Fruit fly (Drosophila melanogaster) whole organism, prepupa: ENCODE data around the gene goe.

ENCODE experiments used
- Blimp-1 ChIP-seq: fragments of 200-800 bp; sonication (Bioruptor generic); optimal IDR thresholded peaks from 3 replicates; lab custom pipeline; 2017; ENCODE audit warnings: missing biosample characterization, missing genetic modification characterization, mild to moderate bottlenecking, moderate library complexity, missing genetic modification reagents
- CG10631 ChIP-seq: fragments of 200-800 bp; sonication (Bioruptor generic); optimal IDR thresholded peaks from 2 replicates; lab custom pipeline; 2016; ENCODE audit warnings: missing biosample characterization, missing genetic modification characterization
- CG15336 ChIP-seq: fragments of 200-800 bp; sonication (Bioruptor generic); IDR thresholded peaks from 2 replicates; pipeline ENCODE4 v1.3.6; 2022; ENCODE audit warnings: missing biosample characterization, missing genetic modification characterization
- CG1621 ChIP-seq: fragments of 200-800 bp; sonication (Bioruptor generic); optimal IDR thresholded peaks from 3 replicates; lab custom pipeline; 2018; ENCODE audit warnings: missing biosample characterization, mild to moderate bottlenecking, missing genetic modification characterization
- CG31627 ChIP-seq: fragments of 200-800 bp; sonication (Bioruptor generic); optimal IDR thresholded peaks from 3 replicates; lab custom pipeline; 2016; ENCODE audit warnings: missing biosample characterization, missing genetic modification characterization
- CG34406 ChIP-seq: fragments of 200-800 bp; sonication (Bioruptor generic); optimal IDR thresholded peaks from 3 replicates; lab custom pipeline; 2016; ENCODE audit warnings: missing biosample characterization, missing genetic modification characterization
- CG3919 ChIP-seq: fragments of 200-800 bp; sonication (Bioruptor generic); optimal IDR thresholded peaks from 3 replicates; lab custom pipeline; 2016; ENCODE audit warnings: missing biosample characterization, missing genetic modification characterization
- CG6163 ChIP-seq: fragments of 200-800 bp; sonication (Bioruptor generic); IDR thresholded peaks from 3 replicates; pipeline ENCODE4 v1.3.6; 2022; ENCODE audit warnings: missing biosample characterization, missing genetic modification characterization
- CG6792 ChIP-seq: fragments of 200-800 bp; sonication (Bioruptor generic); optimal IDR thresholded peaks from 3 replicates; lab custom pipeline; 2016; ENCODE audit warnings: missing biosample characterization, missing genetic modification characterization
- CG6808 ChIP-seq: fragments of 200-800 bp; sonication (Bioruptor generic); optimal IDR thresholded peaks from 3 replicates; lab custom pipeline; 2017; ENCODE audit warnings: missing biosample characterization, missing genetic modification characterization, mild to moderate bottlenecking, moderate library complexity, missing genetic modification reagents
- CG8119 ChIP-seq: fragments of 200-800 bp; sonication (Bioruptor generic); IDR thresholded peaks from 3 replicates; pipeline ENCODE4 v1.3.6; 2022; ENCODE audit warnings: missing biosample characterization, missing genetic modification characterization
- CG8319 ChIP-seq: fragments of 200-800 bp; sonication (Bioruptor generic); optimal IDR thresholded peaks from 3 replicates; lab custom pipeline; 2016; ENCODE audit warnings: missing biosample characterization, missing genetic modification characterization
- CG9139 ChIP-seq: fragments of 200-800 bp; sonication (Bioruptor generic); optimal IDR thresholded peaks from 3 replicates; lab custom pipeline; 2017; ENCODE audit warnings: missing biosample characterization, mild to moderate bottlenecking, missing genetic modification characterization
- Eip75B ChIP-seq: fragments of 200-800 bp; sonication (Bioruptor generic); optimal IDR thresholded peaks from 3 replicates; lab custom pipeline; 2016; ENCODE audit warnings: missing biosample characterization, missing genetic modification characterization
- Eip78C ChIP-seq: fragments of 200-800 bp; sonication (Bioruptor generic); peaks from one replicate; lab custom pipeline; 2016; ENCODE audit warnings: missing biosample characterization, missing genetic modification characterization
- Hr39 ChIP-seq: fragments of 200-800 bp; sonication (Bioruptor generic); optimal IDR thresholded peaks from 2 replicates; lab custom pipeline; 2016; ENCODE audit warnings: missing biosample characterization, missing genetic modification characterization
- Hr4 ChIP-seq: fragments of 200-800 bp; sonication (Bioruptor generic); optimal IDR thresholded peaks from 3 replicates; lab custom pipeline; 2016; ENCODE audit warnings: missing biosample characterization, missing genetic modification characterization
- Lpt ChIP-seq: fragments of 200-800 bp; sonication (Bioruptor generic); optimal IDR thresholded peaks from 3 replicates; lab custom pipeline; 2016; ENCODE audit warnings: missing biosample characterization, missing genetic modification characterization
- Met ChIP-seq: fragments of 200-800 bp; sonication (Bioruptor generic); optimal IDR thresholded peaks from 3 replicates; lab custom pipeline; 2016; ENCODE audit warnings: missing biosample characterization, missing genetic modification characterization
- Smox ChIP-seq: fragments of 200-800 bp; sonication (Bioruptor generic); optimal IDR thresholded peaks from 3 replicates; lab custom pipeline; 2016; ENCODE audit warnings: missing biosample characterization, missing genetic modification characterization
- Sox14 ChIP-seq: fragments of 200-800 bp; sonication (Bioruptor generic); optimal IDR thresholded peaks from 3 replicates; lab custom pipeline; 2016; ENCODE audit warnings: missing biosample characterization, missing genetic modification characterization
- Sox15 ChIP-seq: fragments of 200-800 bp; sonication (Bioruptor generic); optimal IDR thresholded peaks from 3 replicates; lab custom pipeline; 2016; ENCODE audit warnings: missing biosample characterization, missing genetic modification characterization
- acj6 ChIP-seq: fragments of 200-800 bp; sonication (Bioruptor generic); optimal IDR thresholded peaks from 3 replicates; lab custom pipeline; 2016; ENCODE audit warnings: missing biosample characterization, missing genetic modification characterization
- cyc ChIP-seq: fragments of 200-800 bp; sonication (Bioruptor generic); optimal IDR thresholded peaks from 3 replicates; lab custom pipeline; 2016; ENCODE audit warnings: missing biosample characterization, missing genetic modification characterization
- dac ChIP-seq: fragments of 200-800 bp; sonication (Bioruptor generic); optimal IDR thresholded peaks from 2 replicates; lab custom pipeline; 2017; ENCODE audit warnings: missing biosample characterization, mild to moderate bottlenecking, missing genetic modification characterization
- esn ChIP-seq: fragments of 200-800 bp; sonication (Bioruptor generic); optimal IDR thresholded peaks from 2 replicates; lab custom pipeline; 2016; ENCODE audit warnings: missing biosample characterization, mild to moderate bottlenecking, missing genetic modification characterization, moderate library complexity
- fd85E ChIP-seq: fragments of 200-800 bp; sonication (Bioruptor generic); optimal IDR thresholded peaks from 3 replicates; lab custom pipeline; 2016; ENCODE audit warnings: missing biosample characterization, missing genetic modification characterization
- lz ChIP-seq: fragments of 200-800 bp; sonication (Bioruptor generic); optimal IDR thresholded peaks from 3 replicates; lab custom pipeline; 2016; ENCODE audit warnings: missing biosample characterization, missing genetic modification characterization
- net ChIP-seq: fragments of 200-800 bp; sonication (Bioruptor generic); optimal IDR thresholded peaks from 3 replicates; lab custom pipeline; 2016; ENCODE audit warnings: missing biosample characterization, missing genetic modification characterization
- salr ChIP-seq, 2 experiments: fragments of 200-800 bp; sonication (Bioruptor generic); optimal IDR thresholded peaks; 3 replicates each; lab custom pipeline; 2016 to 2018; ENCODE audit warnings: missing biosample characterization in 2 of 2, missing genetic modification characterization in 2 of 2, mild to moderate bottlenecking in 1 of 2
- spab ChIP-seq: fragments of 200-800 bp; sonication (Bioruptor generic); optimal IDR thresholded peaks from 2 replicates; lab custom pipeline; 2017; ENCODE audit warnings: missing biosample characterization, mild to moderate bottlenecking, missing genetic modification characterization, missing genetic modification reagents
- svp ChIP-seq: fragments of 200-800 bp; sonication (Bioruptor generic); peaks from one replicate; lab custom pipeline; 2016; ENCODE audit warnings: missing biosample characterization, missing genetic modification characterization
- topi ChIP-seq: fragments of 200-800 bp; sonication (Bioruptor generic); optimal IDR thresholded peaks from 3 replicates; lab custom pipeline; 2016; ENCODE audit warnings: missing biosample characterization, missing genetic modification characterization
- vri ChIP-seq: fragments of 200-800 bp; sonication (Bioruptor generic); optimal IDR thresholded peaks from 3 replicates; lab custom pipeline; 2016; ENCODE audit warnings: missing biosample characterization, mild to moderate bottlenecking, missing genetic modification characterization

The goe gene

DNA sequence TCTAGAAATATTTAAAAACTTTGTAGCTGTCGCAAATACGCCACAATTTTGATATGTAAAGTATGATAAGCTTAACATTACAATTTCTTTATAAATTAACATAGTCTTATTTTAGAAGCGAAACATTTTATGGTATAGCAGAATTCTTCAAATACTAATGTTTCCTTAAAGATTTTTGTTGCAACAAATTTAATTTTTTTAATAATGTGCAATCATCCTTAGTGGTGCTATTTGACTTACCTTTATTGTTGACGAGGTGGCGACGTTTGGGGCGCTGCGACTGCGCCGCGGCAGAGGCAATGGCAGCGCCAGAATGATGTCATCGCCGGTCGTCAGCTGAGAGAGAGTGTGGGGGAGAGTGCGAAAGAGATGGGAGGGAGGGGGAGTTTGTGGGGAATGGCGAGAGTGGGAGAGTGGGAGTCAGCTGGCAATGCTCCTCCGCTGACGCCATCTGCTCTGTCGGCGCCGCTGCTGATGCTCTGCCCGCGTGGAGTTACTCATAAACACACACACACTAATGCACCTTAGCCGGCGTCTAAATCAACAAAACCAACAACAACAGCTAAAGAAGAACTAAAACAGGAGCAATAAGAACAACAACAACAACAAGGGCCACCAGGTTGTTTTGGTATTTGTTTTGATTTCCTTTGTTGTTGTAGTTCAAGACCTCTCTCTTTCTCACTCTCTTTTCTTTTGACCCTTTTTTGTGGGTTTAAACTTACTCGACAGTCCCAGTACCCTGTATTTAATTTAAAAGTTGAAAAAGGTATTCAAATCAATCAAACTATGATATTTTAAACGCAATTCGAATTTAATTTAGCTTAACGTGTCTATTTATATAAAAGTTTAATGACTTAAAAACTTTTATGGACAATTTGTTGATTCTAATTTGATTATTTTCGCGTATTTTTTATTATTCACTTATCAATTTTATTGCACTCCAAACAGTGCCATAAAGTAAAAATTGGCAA lies 28.2 kb downstream of the goe start (continued):
- peak; percentile 55 for TF ChIP-seq dac (GFP tag; lab: Kevin White, UChicago)
- TF ChIP-seq spab (GFP tag; lab: Kevin White, UChicago) = peak; percentile 59
- peak; percentile 67 for TF ChIP-seq CG6792
- TF ChIP-seq Hr4 = peak; percentile 74
- TF ChIP-seq Blimp-1 (GFP tag; lab: Kevin White, UChicago) = peak; percentile 16
- peak; percentile 83 for TF ChIP-seq lz (GFP tag; lab: Kevin White, UChicago)
- peak; percentile 45 for TF ChIP-seq CG3919 (GFP tag; lab: Kevin White, UChicago)
- peak; percentile 27 for TF ChIP-seq Eip75B (GFP tag; lab: Kevin White, UChicago)
- TF ChIP-seq net (GFP tag; lab: Kevin White, UChicago) = peak; percentile 69
- TF ChIP-seq CG15336 (GFP tag; lab: Robert Waterston, UW) = peak; percentile 83
- peak; percentile 59 for TF ChIP-seq Sox14 (GFP tag; lab: Kevin White, UChicago)
- peak; percentile 75 for TF ChIP-seq Smox (GFP tag; lab: Kevin White, UChicago)
- TF ChIP-seq fd85E (GFP tag; lab: Kevin White, UChicago) = no peak
- TF ChIP-seq svp (GFP tag; lab: Kevin White, UChicago) = peak; percentile 72
- peak; percentile 83 for TF ChIP-seq CG6808
- TF ChIP-seq cyc (GFP tag; lab: Kevin White, UChicago) = peak; percentile 50
- TF ChIP-seq topi (GFP tag; lab: Kevin White, UChicago) = peak; percentile 73

- TF ChIP-seq Sox15 (GFP tag; lab: Kevin White, UChicago) = no peak
- peak; percentile 21 for TF ChIP-seq vri (GFP tag; lab: Kevin White, UChicago)
- peak; percentile 64 for TF ChIP-seq svp (GFP tag; lab: Kevin White, UChicago)
- TF ChIP-seq CG8119 (GFP tag; lab: Robert Waterston, UW) = no peak
- no peak for TF ChIP-seq CG6808
Measured at dm6 chrX:16721168-16721567, 30.5 kb downstream of the goe start, which contains the start of the genes CG32572 and CG34325. TSS of gene CG32572 (plus strand) at chrX:16721183. TSS of gene CG34325 (minus strand) at chrX:16721411.

dm6 chrX:16718169-16718723 lies 33.5 kb downstream of the goe start:
- TF ChIP-seq Hr39 = no peak
- TF ChIP-seq CG31627 (GFP tag; lab: Kevin White, UChicago) = no peak
- peak; percentile 53 for TF ChIP-seq Eip78C
- TF ChIP-seq svp (GFP tag; lab: Kevin White, UChicago) = peak; percentile 82
- no peak for TF ChIP-seq CG1621
- TF ChIP-seq CG6163 (GFP tag; lab: Robert Waterston, UW) = 0 out of 3 replicates have a peak, but pooled peaks have one; percentile 31
- TF ChIP-seq Met (GFP tag; lab: Kevin White, UChicago) = no peak
- no peak for TF ChIP-seq esn
- TF ChIP-seq Hr4 = no peak
- no peak for TF ChIP-seq CG8319
- no peak for TF ChIP-seq Sox15 (GFP tag; lab: Kevin White, UChicago)
- no peak for TF ChIP-seq CG6808
- TF ChIP-seq Lpt (GFP tag; lab: Kevin White, UChicago) = no peak
- no peak for TF ChIP-seq salr (GFP tag; optimal IDR thresholded peaks at IDR 0.05; lab: Kevin White, UChicago)
- TF ChIP-seq spab (GFP tag; lab: Kevin White, UChicago) = no peak
- TF ChIP-seq CG8119 (GFP tag; lab: Robert Waterston, UW) = no peak
- no peak for TF ChIP-seq Blimp-1 (GFP tag; lab: Kevin White, UChicago)
- no peak for TF ChIP-seq CG9139 (GFP tag; lab: Kevin White, UChicago)
- TF ChIP-seq dac (GFP tag; lab: Kevin White, UChicago) = no peak
- TF ChIP-seq Smox (GFP tag; lab: Kevin White, UChicago) = no peak
- no peak for TF ChIP-seq CG6792
- TF ChIP-seq acj6 (GFP tag; lab: Kevin White, UChicago) = no peak
- no peak for TF ChIP-seq CG34406
- TF ChIP-seq CG10631 = no peak
